Fruit fly (Drosophila melanogaster): ENCODE results near the gene CG43376.

DNA sequence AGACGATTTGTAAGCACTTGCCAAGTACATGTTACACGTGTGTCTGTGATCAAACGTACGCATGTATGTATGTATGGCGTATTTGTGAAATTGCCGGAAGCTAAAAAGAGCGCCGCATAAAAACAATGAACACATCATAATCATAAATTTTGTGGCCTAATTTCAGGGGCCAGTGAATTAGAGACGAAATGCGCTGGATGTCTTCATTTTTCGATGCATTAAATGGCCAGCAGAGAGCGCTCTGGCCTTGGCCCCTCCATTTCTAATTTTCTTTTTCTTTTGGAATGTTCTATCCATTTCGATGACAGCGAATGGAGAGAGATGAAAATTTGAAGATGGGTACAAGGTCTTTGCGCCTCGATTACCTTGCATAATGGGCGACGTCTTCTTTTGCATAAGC lies 41.5 kb upstream of the CG43376 start:
- TF ChIP-seq CG7928 (GFP tag; optimal IDR thresholded peaks at IDR 0.05) (no peak), Atf6 (GFP tag; IDR thresholded peaks at IDR 0.05) (no peak), Abd-B (GFP tag; optimal IDR thresholded peaks at IDR 0.05) (no peak), CG12744 (GFP tag; optimal IDR thresholded peaks at IDR 0.05) (no peak), Poxn (GFP tag; IDR thresholded peaks at IDR 0.05) (no peak)

Measured in whole organism, embryonic.